Worm (Caenorhabditis elegans) whole organism, mixed stage, embryonic: ENCODE measurements around the gene lin-42.

Experiments
- M03D4.4 ChIP-seq: sonication (generic microtip); optimal IDR thresholded peaks from 2 replicates; lab custom pipeline; 2017; ENCODE audit warnings: mild to moderate bottlenecking, missing genetic modification characterization, missing compliant biosample characterization
- blmp-1 ChIP-seq: fragments of 150-350 bp; optimal IDR thresholded peaks from 2 replicates; lab custom pipeline; 2014; ENCODE audit warnings: missing biosample characterization, missing genetic modification characterization
- ceh-39 ChIP-seq: fragments of 150-350 bp; optimal IDR thresholded peaks from 2 replicates; lab custom pipeline; 2014; ENCODE audit warnings: missing biosample characterization, missing genetic modification characterization
- ceh-43 ChIP-seq: fragments of 200-800 bp; sonication (Bioruptor generic); optimal IDR thresholded peaks from 2 replicates; lab custom pipeline; 2018; ENCODE audit warnings: mild to moderate bottlenecking, missing genetic modification characterization, moderate library complexity, missing compliant biosample characterization
- ceh-83 ChIP-seq: fragments of 200-800 bp; sonication (Bioruptor generic); optimal IDR thresholded peaks from 2 replicates; lab custom pipeline; 2018; ENCODE audit warnings: mild to moderate bottlenecking, missing genetic modification characterization, missing compliant biosample characterization
- ces-1 ChIP-seq: fragments of 150-350 bp; optimal IDR thresholded peaks from 2 replicates; lab custom pipeline; 2014; ENCODE audit warnings: missing biosample characterization, missing genetic modification reagents, missing genetic modification characterization
- cnd-1 ChIP-seq: fragments of 200-800 bp; sonication (Bioruptor generic); optimal IDR thresholded peaks from 2 replicates; lab custom pipeline; 2018; ENCODE audit warnings: mild to moderate bottlenecking, missing genetic modification characterization, missing compliant biosample characterization
- drap-1 ChIP-seq: fragments of 200-800 bp; sonication (Bioruptor generic); optimal IDR thresholded peaks from 3 replicates; lab custom pipeline; 2018; ENCODE audit warnings: mild to moderate bottlenecking, missing genetic modification characterization, missing compliant biosample characterization
- elt-1 ChIP-seq: sonication (generic microtip); optimal IDR thresholded peaks from 2 replicates; lab custom pipeline; 2017; ENCODE audit warnings: missing genetic modification characterization, mild to moderate bottlenecking, missing compliant biosample characterization, antibody characterized with exemption, moderate library complexity, borderline replicate concordance; ENCODE audit not compliant: insufficient read depth
- elt-3 ChIP-seq: fragments of 150-350 bp; optimal IDR thresholded peaks from 2 replicates; lab custom pipeline; 2014; ENCODE audit warnings: missing biosample characterization, missing genetic modification characterization
- flh-1 ChIP-seq: fragments of 200-800 bp; sonication (Bioruptor generic); optimal IDR thresholded peaks from 2 replicates; lab custom pipeline; 2018; ENCODE audit warnings: mild to moderate bottlenecking, missing genetic modification characterization, moderate library complexity, missing compliant biosample characterization
- ham-2 ChIP-seq: fragments of 200-800 bp; sonication (Bioruptor generic); optimal IDR thresholded peaks from 2 replicates; lab custom pipeline; 2018; ENCODE audit warnings: mild to moderate bottlenecking, missing genetic modification characterization, missing compliant biosample characterization
- hlh-1 ChIP-seq: fragments of 150-350 bp; optimal IDR thresholded peaks from 2 replicates; lab custom pipeline; 2014; ENCODE audit warnings: missing biosample characterization, missing genetic modification reagents, missing genetic modification characterization
- lin-13 ChIP-seq: fragments of 150-350 bp; optimal IDR thresholded peaks from 2 replicates; lab custom pipeline; 2014; ENCODE audit warnings: missing biosample characterization, missing genetic modification characterization
- lin-32 ChIP-seq: fragments of 200-800 bp; sonication (Bioruptor generic); optimal IDR thresholded peaks from 2 replicates; lab custom pipeline; 2018; ENCODE audit warnings: mild to moderate bottlenecking, missing genetic modification characterization, missing compliant biosample characterization
- lsy-2 ChIP-seq: fragments of 150-350 bp; optimal IDR thresholded peaks from 2 replicates; lab custom pipeline; 2014; ENCODE audit warnings: missing biosample characterization, missing genetic modification characterization
- mab-5 ChIP-seq: fragments of 150-350 bp; optimal IDR thresholded peaks from 2 replicates; lab custom pipeline; 2014; ENCODE audit warnings: missing biosample characterization, missing genetic modification characterization
- mep-1 ChIP-seq: fragments of 150-350 bp; optimal IDR thresholded peaks from 2 replicates; lab custom pipeline; 2017; ENCODE audit warnings: missing biosample characterization, missing genetic modification reagents, missing genetic modification characterization, inconsistent platforms
- mls-2 ChIP-seq: sonication (generic microtip); optimal IDR thresholded peaks from 2 replicates; lab custom pipeline; 2016; ENCODE audit warnings: mild to moderate bottlenecking, missing genetic modification characterization, moderate library complexity, missing compliant biosample characterization
- nhr-12 ChIP-seq: fragments of 150-350 bp; optimal IDR thresholded peaks from 2 replicates; lab custom pipeline; 2014; ENCODE audit warnings: missing biosample characterization, missing genetic modification characterization
- nhr-2 ChIP-seq: fragments of 150-350 bp; optimal IDR thresholded peaks from 2 replicates; lab custom pipeline; 2014; ENCODE audit warnings: missing biosample characterization, missing genetic modification characterization
- nhr-237 ChIP-seq: fragments of 150-350 bp; optimal IDR thresholded peaks from 2 replicates; lab custom pipeline; 2014; ENCODE audit warnings: missing biosample characterization, missing genetic modification characterization
- nhr-28 ChIP-seq: fragments of 150-350 bp; optimal IDR thresholded peaks from 2 replicates; lab custom pipeline; 2014; ENCODE audit warnings: missing biosample characterization, missing genetic modification characterization
- nhr-76 ChIP-seq: sonication (generic microtip); optimal IDR thresholded peaks from 2 replicates; lab custom pipeline; 2017; ENCODE audit warnings: missing biosample characterization, missing genetic modification characterization
- pha-4 ChIP-seq: fragments of 150-350 bp; optimal IDR thresholded peaks from 2 replicates; lab custom pipeline; 2018; ENCODE audit warnings: missing biosample characterization, missing genetic modification reagents, missing genetic modification characterization
- sem-2 ChIP-seq: fragments of 200-800 bp; sonication (Bioruptor generic); optimal IDR thresholded peaks from 2 replicates; lab custom pipeline; 2018; ENCODE audit warnings: mild to moderate bottlenecking, missing genetic modification characterization, missing compliant biosample characterization
- snpc-4 ChIP-seq: fragments of 150-350 bp; optimal IDR thresholded peaks from 2 replicates; lab custom pipeline; 2014; ENCODE audit warnings: missing biosample characterization, missing genetic modification characterization
- sptf-1 ChIP-seq: sonication (generic microtip); optimal IDR thresholded peaks from 2 replicates; lab custom pipeline; 2017; ENCODE audit warnings: mild to moderate bottlenecking, missing genetic modification characterization, moderate library complexity, missing compliant biosample characterization
- tbx-8 ChIP-seq: fragments of 200-800 bp; sonication (Bioruptor generic); optimal IDR thresholded peaks from 2 replicates; lab custom pipeline; 2018; ENCODE audit warnings: mild to moderate bottlenecking, missing genetic modification characterization, moderate library complexity, missing compliant biosample characterization
- unc-120 ChIP-seq: sonication (generic microtip); optimal IDR thresholded peaks from 2 replicates; lab custom pipeline; 2017; ENCODE audit warnings: missing genetic modification characterization, missing compliant biosample characterization; ENCODE audit not compliant: poor library complexity, severe bottlenecking
- unc-39 ChIP-seq: fragments of 150-350 bp; optimal IDR thresholded peaks from 2 replicates; lab custom pipeline; 2014; ENCODE audit warnings: missing biosample characterization, missing genetic modification characterization
- unc-62 ChIP-seq: fragments of 150-350 bp; optimal IDR thresholded peaks from 2 replicates; lab custom pipeline; 2014; ENCODE audit warnings: missing biosample characterization, missing genetic modification reagents, missing genetic modification characterization
- zip-8 ChIP-seq: fragments of 150-350 bp; optimal IDR thresholded peaks from 2 replicates; lab custom pipeline; 2014; ENCODE audit warnings: missing biosample characterization, missing genetic modification characterization
- ztf-11 ChIP-seq: fragments of 150-350 bp; optimal IDR thresholded peaks from 2 replicates; lab custom pipeline; 2014; ENCODE audit warnings: missing biosample characterization, missing genetic modification characterization

Gene lin-42

DNA sequence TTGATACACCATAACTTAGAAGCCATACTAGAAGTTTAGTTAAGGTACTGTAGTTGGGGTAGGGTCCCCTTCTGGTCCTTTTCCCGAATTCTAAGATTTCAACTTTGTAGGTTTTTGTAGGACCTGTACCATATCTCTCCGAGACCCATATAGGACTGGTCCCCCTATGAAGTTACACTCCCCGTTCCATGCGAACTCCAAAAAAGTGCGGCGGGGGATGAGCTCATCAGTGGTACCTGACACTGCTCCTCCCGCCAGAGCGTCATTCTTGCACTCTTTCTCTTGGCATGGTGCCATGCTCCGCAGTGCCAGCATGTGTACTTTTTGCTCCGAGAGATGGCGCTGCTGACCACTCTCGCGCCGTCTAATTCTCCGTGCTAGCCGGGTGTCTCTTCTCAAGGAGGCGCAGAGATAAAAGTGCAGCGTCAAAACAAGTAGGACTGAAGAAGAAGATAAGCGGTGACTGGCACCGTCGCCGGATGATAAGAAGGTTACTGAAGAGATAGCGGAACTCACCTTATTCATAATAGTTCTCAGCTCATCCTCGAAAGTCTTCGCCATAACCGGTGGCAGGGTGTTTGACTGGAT lies 12.6 kb downstream of the lin-42 start:
- TF ChIP-seq cnd-1 (tag; lab: Kevin White, UChicago): no peak
- peak; percentile 26 for TF ChIP-seq hlh-1
- no peak for TF ChIP-seq unc-39
- TF ChIP-seq unc-120: peak; percentile 20
- TF ChIP-seq lin-13 (tag; lab: Kevin White, UChicago): no peak
- TF ChIP-seq ham-2 (GFP tag; lab: Kevin White, UChicago): no peak
- TF ChIP-seq lin-32 (GFP tag; lab: Kevin White, UChicago): no peak
- TF ChIP-seq elt-1: peak; percentile 23
- TF ChIP-seq ceh-83 (GFP tag; lab: Kevin White, UChicago): no peak
- no peak for TF ChIP-seq nhr-237 (tag; lab: Kevin White, UChicago)
- TF ChIP-seq mls-2: no peak
- peak; percentile 36 for TF ChIP-seq elt-3 (tag; lab: Kevin White, UChicago)
- TF ChIP-seq unc-62 (GFP tag; lab: Kevin White, UChicago): no peak
- TF ChIP-seq drap-1: no peak
- no peak for TF ChIP-seq tbx-8 (GFP tag; lab: Kevin White, UChicago)
- TF ChIP-seq sem-2 (GFP tag; lab: Kevin White, UChicago): no peak
- TF ChIP-seq ztf-11: no peak
- TF ChIP-seq ceh-43 (GFP tag; lab: Kevin White, UChicago): no peak
- TF ChIP-seq zip-8 (tag; lab: Kevin White, UChicago): no peak
- TF ChIP-seq M03D4.4 (tag; lab: Kevin White, UChicago): no peak
- TF ChIP-seq nhr-76 (tag; lab: Kevin White, UChicago): no peak
- peak; percentile 11 for TF ChIP-seq pha-4
- TF ChIP-seq mep-1 (tag; lab: Kevin White, UChicago): no peak
- no peak for TF ChIP-seq flh-1 (GFP tag; lab: Kevin White, UChicago)

DNA sequence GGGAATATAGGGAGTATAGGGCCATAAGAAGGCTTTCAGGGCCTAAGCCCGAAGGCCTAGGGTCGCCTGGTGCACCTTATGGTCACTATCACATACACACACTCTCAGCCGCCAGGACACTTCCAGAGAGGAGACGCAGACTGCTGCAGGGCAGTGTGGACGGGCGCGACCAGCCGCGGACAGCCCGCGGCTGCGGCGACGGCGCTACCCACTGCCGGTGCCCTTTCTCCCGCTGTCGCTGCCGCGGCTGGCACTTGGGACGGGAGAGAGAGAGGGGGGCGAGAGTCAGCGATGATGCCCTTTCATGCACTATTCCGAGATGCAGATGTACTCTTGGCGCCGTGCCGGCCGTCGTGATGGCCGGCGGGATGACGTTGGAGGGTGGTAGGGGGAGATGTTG lies 14.3 kb downstream of the lin-42 start:
- peak; percentile 3 for TF ChIP-seq cnd-1 (tag; lab: Kevin White, UChicago)
- no peak for TF ChIP-seq nhr-2
- no peak for TF ChIP-seq ceh-39 (tag; lab: Kevin White, UChicago)
- peak; percentile 9 for TF ChIP-seq unc-62 (GFP tag; lab: Kevin White, UChicago)
- TF ChIP-seq ztf-11: no peak
- no peak for TF ChIP-seq ces-1
- TF ChIP-seq flh-1 (GFP tag; lab: Kevin White, UChicago): no peak
- no peak for TF ChIP-seq elt-1
- no peak for TF ChIP-seq blmp-1 (tag; lab: Kevin White, UChicago)
- TF ChIP-seq lin-32 (GFP tag; lab: Kevin White, UChicago): no peak
- TF ChIP-seq sptf-1 (tag; lab: Kevin White, UChicago): peak; percentile 75
- no peak for TF ChIP-seq lsy-2 (tag; lab: Kevin White, UChicago)
- peak; percentile 39 for TF ChIP-seq ham-2 (GFP tag; lab: Kevin White, UChicago)
- TF ChIP-seq pha-4: peak; percentile 42
- no peak for TF ChIP-seq hlh-1
- peak; percentile 41 for TF ChIP-seq tbx-8 (GFP tag; lab: Kevin White, UChicago)
- TF ChIP-seq zip-8 (tag; lab: Kevin White, UChicago): no peak
- TF ChIP-seq nhr-76 (tag; lab: Kevin White, UChicago): no peak
- TF ChIP-seq mab-5 (tag; lab: Kevin White, UChicago): no peak
- no peak for TF ChIP-seq ceh-83 (GFP tag; lab: Kevin White, UChicago)
- TF ChIP-seq lin-13 (tag; lab: Kevin White, UChicago): no peak
- no peak for TF ChIP-seq ceh-43 (GFP tag; lab: Kevin White, UChicago)
- no peak for TF ChIP-seq nhr-237 (tag; lab: Kevin White, UChicago)
- peak; percentile 22 for TF ChIP-seq M03D4.4 (tag; lab: Kevin White, UChicago)
- no peak for TF ChIP-seq drap-1

DNA sequence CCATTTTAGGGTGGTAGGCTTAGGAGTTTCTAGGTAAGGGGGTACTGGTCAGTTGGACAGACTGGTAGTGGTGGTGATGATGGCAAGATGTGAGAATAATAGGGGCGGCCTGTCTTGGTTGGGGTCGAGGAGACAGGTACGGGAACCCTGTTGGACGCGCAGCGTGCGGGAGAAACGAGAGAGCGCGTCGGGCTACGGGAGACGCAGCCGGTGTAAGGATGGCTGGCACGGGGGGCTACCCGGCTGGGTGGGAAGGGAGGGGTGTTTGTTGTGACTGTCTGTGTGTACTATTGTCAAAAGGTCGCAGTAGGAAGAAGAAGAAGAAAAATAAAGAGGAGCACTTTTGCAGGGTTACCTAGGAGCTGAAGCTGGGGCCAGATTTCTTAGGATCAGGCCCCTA lies 15.7 kb downstream of the lin-42 start:
- TF ChIP-seq pha-4 (peak; percentile 9), blmp-1 (tag; lab: Kevin White, UChicago) (no peak), unc-62 (GFP tag; lab: Kevin White, UChicago) (no peak), unc-120 (peak; percentile 5), lin-32 (GFP tag; lab: Kevin White, UChicago) (peak; percentile 7), elt-3 (tag; lab: Kevin White, UChicago) (no peak), ztf-11 (no peak), nhr-2 (peak; percentile 42), nhr-28 (tag; lab: Kevin White, UChicago) (no peak), unc-39 (no peak), nhr-237 (tag; lab: Kevin White, UChicago) (no peak), ham-2 (GFP tag; lab: Kevin White, UChicago) (peak; percentile 41), ceh-43 (GFP tag; lab: Kevin White, UChicago) (no peak), mab-5 (tag; lab: Kevin White, UChicago) (no peak), snpc-4 (tag; lab: Kevin White, UChicago) (no peak), sptf-1 (tag; lab: Kevin White, UChicago) (no peak), drap-1 (no peak), sem-2 (GFP tag; lab: Kevin White, UChicago) (no peak), ces-1 (no peak), hlh-1 (no peak), nhr-12 (tag; lab: Kevin White, UChicago) (no peak), cnd-1 (tag; lab: Kevin White, UChicago) (peak; percentile 5), ceh-83 (GFP tag; lab: Kevin White, UChicago) (no peak)
